Fruit fly (Drosophila melanogaster) Kc167 (cell line): ENCODE data around the gene Rok.

Source experiments
- Myc ChIP-seq: fragments of >200 bp; optimal IDR thresholded peaks from 2 replicates; lab custom pipeline; 2017; ENCODE audit warnings: missing external identifiers
- Sin3A ChIP-seq: fragments of >200 bp; optimal IDR thresholded peaks from 2 replicates; lab custom pipeline; 2018; ENCODE audit warnings: missing external identifiers
- h ChIP-seq: fragments of >200 bp; optimal IDR thresholded peaks from 3 replicates; lab custom pipeline; 2018; ENCODE audit warnings: missing external identifiers
- insv ChIP-seq: fragments of >200 bp; optimal IDR thresholded peaks from 3 replicates; lab custom pipeline; 2018; ENCODE audit warnings: missing external identifiers
- psq ChIP-seq: fragments of >200 bp; optimal IDR thresholded peaks from 2 replicates; lab custom pipeline; 2017; ENCODE audit warnings: missing external identifiers
- ttk ChIP-seq: sonication (Bioruptor generic); optimal IDR thresholded peaks from 2 replicates; lab custom pipeline; 2017; ENCODE audit warnings: missing external identifiers

Rok gene

dm6 chrX:16637106-16637590, at the start of gene Rok:
Gene Rok (minus strand): TSS chrX:16637414.
- TF ChIP-seq psq (lab: Kevin White, UChicago) (no peak), insv (lab: Kevin White, UChicago) (no peak), ttk (lab: Kevin White, UChicago) (no peak), Sin3A (lab: Kevin White, UChicago) (no peak), Myc (lab: Kevin White, UChicago) (no peak), h (lab: Kevin White, UChicago) (no peak)

- no peak for TF ChIP-seq Sin3A (lab: Kevin White, UChicago)
- no peak for TF ChIP-seq h (lab: Kevin White, UChicago)
- no peak for TF ChIP-seq Myc (lab: Kevin White, UChicago)
- TF ChIP-seq insv (lab: Kevin White, UChicago) = no peak
- no peak for TF ChIP-seq ttk (lab: Kevin White, UChicago)
- no peak for TF ChIP-seq psq (lab: Kevin White, UChicago)
Measured at dm6 chrX:16683765-16684164, 46.6 kb upstream of the Rok start, which contains the start of gene Axs. Gene Axs (minus strand): TSS chrX:16683895.

dm6 chrX:16678845-16679347, 41.7 kb upstream of the Rok start, which contains the start of the genes CG13010 and sing:
Gene CG13010 (minus strand): TSS chrX:16678945.
Gene sing (plus strand): TSS chrX:16679297.
- TF ChIP-seq Myc (lab: Kevin White, UChicago) (no peak), ttk (lab: Kevin White, UChicago) (no peak), psq (lab: Kevin White, UChicago) (no peak), insv (lab: Kevin White, UChicago) (no peak), Sin3A (lab: Kevin White, UChicago) (no peak), h (lab: Kevin White, UChicago) (no peak)

- TF ChIP-seq h (lab: Kevin White, UChicago) = no peak
- TF ChIP-seq Sin3A (lab: Kevin White, UChicago) = no peak
- no peak for TF ChIP-seq insv (lab: Kevin White, UChicago)
- TF ChIP-seq psq (lab: Kevin White, UChicago) = no peak
- TF ChIP-seq ttk (lab: Kevin White, UChicago) = no peak
- TF ChIP-seq Myc (lab: Kevin White, UChicago) = no peak
Measured at dm6 chrX:16677163-16677562, 39.9 kb upstream of the Rok start.

dm6 chrX:16676653-16677052, 39.4 kb upstream of the Rok start, which contains the start of gene CG13012:
Gene CG13012 (minus strand): TSS chrX:16676753.
- no peak for TF ChIP-seq Sin3A (lab: Kevin White, UChicago)
- TF ChIP-seq psq (lab: Kevin White, UChicago) = no peak
- TF ChIP-seq Myc (lab: Kevin White, UChicago) = no peak
- TF ChIP-seq insv (lab: Kevin White, UChicago) = no peak
- TF ChIP-seq h (lab: Kevin White, UChicago) = no peak
- TF ChIP-seq ttk (lab: Kevin White, UChicago) = no peak

dm6 chrX:16674538-16674937, 37.3 kb upstream of the Rok start:
- no peak for TF ChIP-seq Myc (lab: Kevin White, UChicago)
- TF ChIP-seq Sin3A (lab: Kevin White, UChicago) = no peak
- no peak for TF ChIP-seq psq (lab: Kevin White, UChicago)
- no peak for TF ChIP-seq h (lab: Kevin White, UChicago)
- TF ChIP-seq insv (lab: Kevin White, UChicago) = no peak
- no peak for TF ChIP-seq ttk (lab: Kevin White, UChicago)

dm6 chrX:16672904-16673303, 35.7 kb upstream of the Rok start:
- TF ChIP-seq psq (lab: Kevin White, UChicago) (no peak), insv (lab: Kevin White, UChicago) (no peak), h (lab: Kevin White, UChicago) (no peak), ttk (lab: Kevin White, UChicago) (no peak)

dm6 chrX:16670691-16671481, 33.7 kb upstream of the Rok start:
- TF ChIP-seq psq (lab: Kevin White, UChicago) = no peak
- TF ChIP-seq ttk (lab: Kevin White, UChicago) = no peak
- TF ChIP-seq insv (lab: Kevin White, UChicago) = no peak
- no peak for TF ChIP-seq Myc (lab: Kevin White, UChicago)
- TF ChIP-seq h (lab: Kevin White, UChicago) = no peak
- no peak for TF ChIP-seq Sin3A (lab: Kevin White, UChicago)

dm6 chrX:16670262-16670661, 33.0 kb upstream of the Rok start:
- TF ChIP-seq h (lab: Kevin White, UChicago) (no peak), psq (lab: Kevin White, UChicago) (no peak), Sin3A (lab: Kevin White, UChicago) (no peak), insv (lab: Kevin White, UChicago) (no peak), Myc (lab: Kevin White, UChicago) (no peak), ttk (lab: Kevin White, UChicago) (no peak)

- no peak for TF ChIP-seq insv (lab: Kevin White, UChicago)
Measured at dm6 chrX:16669849-16670248, 32.6 kb upstream of the Rok start.

- TF ChIP-seq Myc (lab: Kevin White, UChicago) (no peak), h (lab: Kevin White, UChicago) (no peak), insv (lab: Kevin White, UChicago) (no peak), Sin3A (lab: Kevin White, UChicago) (no peak), psq (lab: Kevin White, UChicago) (no peak), ttk (lab: Kevin White, UChicago) (no peak)
Measured at dm6 chrX:16664405-16665064, 27.3 kb upstream of the Rok start, which contains the start of gene CG15865. Gene CG15865 (minus strand): TSS chrX:16664455.
